Worm (Caenorhabditis elegans): ENCODE data around the gene F32D8.5.

The F32D8.5 gene

ce11 chrV:10893510-10894128 is 981 bp upstream of the F32D8.5 start, which contains the start of gene F32D8.4:
F32D8.4 (minus strand) TSS chrV:10893560.
- no peak for TF ChIP-seq dpl-1 (GFP tag; optimal IDR thresholded peaks at IDR 0.05)
- no peak for TF ChIP-seq efl-1 (optimal IDR thresholded peaks at IDR 0.05)
- TF ChIP-seq efl-1 (GFP tag; optimal IDR thresholded peaks at IDR 0.05 in 1 of 2) = peak in 1 of 2 experiments; percentile 90

DNA sequence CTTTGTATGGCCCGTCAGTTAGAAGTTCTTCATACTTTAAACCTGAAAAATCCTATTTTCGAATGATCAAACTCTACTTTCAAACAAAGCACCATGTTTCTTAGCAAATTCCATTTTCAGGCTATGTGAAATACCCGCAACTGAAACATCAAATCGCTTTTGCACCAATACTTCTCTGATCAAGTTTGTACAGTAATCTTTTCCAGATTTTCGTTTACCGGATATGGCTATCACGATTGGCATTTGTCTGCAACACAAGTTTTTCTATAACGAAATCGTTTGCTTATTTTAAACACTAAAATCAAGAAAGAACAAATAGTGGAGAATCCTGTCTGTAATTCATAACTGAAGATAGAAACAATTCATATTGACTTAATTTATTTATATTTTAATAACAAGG is 1.7 kb downstream of the F32D8.5 start, which contains the start of gene F32D8.13:
TSS of gene F32D8.13 (minus strand) at position 249 of the 400 bp plus-strand sequence.
- peak; percentile 40 for TF ChIP-seq nhr-71 (tag; optimal IDR thresholded peaks at IDR 0.05)
- peak; percentile 14 for TF ChIP-seq elt-2 (tag; optimal IDR thresholded peaks at IDR 0.05)
- no peak for TF ChIP-seq egl-27 (tag; optimal IDR thresholded peaks at IDR 0.05)
- peak; percentile 12 to 20 for TF ChIP-seq lsy-2 (tag; optimal IDR thresholded peaks at IDR 0.05)
- no peak for TF ChIP-seq tlp-1 (tag; optimal IDR thresholded peaks at IDR 0.05)
- no peak for TF ChIP-seq mab-9 (GFP tag; IDR thresholded peaks at IDR 0.05)
- TF ChIP-seq nhr-90 (tag; optimal IDR thresholded peaks at IDR 0.05; ENCODE audit: poor library complexity) = peak; percentile 33

- TF ChIP-seq pag-3 (tag; optimal IDR thresholded peaks at IDR 0.05; ENCODE audit: borderline replicate concordance, insufficient read depth) = no peak
- no peak for TF ChIP-seq unc-130 (tag; optimal IDR thresholded peaks at IDR 0.05)
- TF ChIP-seq fkh-8 (tag; optimal IDR thresholded peaks at IDR 0.05) = no peak
- no peak for TF ChIP-seq swsn-7 (tag; optimal IDR thresholded peaks at IDR 0.05)
- TF ChIP-seq efl-1 (optimal IDR thresholded peaks at IDR 0.05) = no peak
- peak in 1 of 2 experiments; percentile 90 for TF ChIP-seq efl-1 (GFP tag; optimal IDR thresholded peaks at IDR 0.05 in 1 of 2)
Observed at ce11 chrV:10896706-10897105, 2.1 kb downstream of the F32D8.5 start.

- TF ChIP-seq pax-3 (tag; optimal IDR thresholded peaks at IDR 0.05) (no peak), grh-1 (GFP tag; IDR thresholded peaks at IDR 0.05) (no peak), elt-3 (tag; optimal IDR thresholded peaks at IDR 0.05) (no peak), elt-2 (tag; optimal IDR thresholded peaks at IDR 0.05) (no peak), aha-1 (tag; optimal IDR thresholded peaks at IDR 0.05) (no peak)
Observed at ce11 chrV:10897106-10897171, 2.3 kb downstream of the F32D8.5 start, which contains the start of gene sec-61.G. sec-61.G (minus strand) TSS chrV:10897143.

DNA sequence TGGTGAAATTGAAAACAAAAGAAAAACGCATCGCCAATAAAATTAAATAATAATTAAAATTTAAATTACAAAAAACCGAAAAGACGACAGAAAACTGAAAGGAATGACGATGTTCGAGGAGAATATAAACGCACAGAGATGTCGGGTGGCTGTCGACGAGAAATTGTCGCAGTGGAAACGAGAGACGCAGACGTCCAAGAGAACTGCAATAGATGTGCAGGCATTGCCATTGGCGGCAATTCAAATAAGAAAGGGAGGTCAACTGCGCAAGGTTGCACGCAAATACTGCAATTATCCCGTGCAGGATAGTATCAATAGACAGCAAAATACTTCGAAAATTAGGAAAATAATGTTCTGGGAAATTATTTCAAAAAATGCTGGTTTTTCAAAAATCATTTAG is 2.6 kb downstream of the F32D8.5 start:
- TF ChIP-seq unc-62 (GFP tag; optimal IDR thresholded peaks at IDR 0.05) (peak; percentile 54), mef-2 (tag; optimal IDR thresholded peaks at IDR 0.05) (peak; percentile 88), nhr-19 (GFP tag; conservative IDR thresholded peaks at IDR 0.05) (peak; percentile 99), dsc-1 (tag; optimal IDR thresholded peaks at IDR 0.05) (peak; percentile 99), snu-23 (GFP tag; optimal IDR thresholded peaks at IDR 0.05) (peak; percentile 99), C34B4.2 (tag; optimal IDR thresholded peaks at IDR 0.05) (peak; percentile 94), C04F5.9 (tag; optimal IDR thresholded peaks at IDR 0.05) (peak; percentile 96), elt-2 (tag; optimal IDR thresholded peaks at IDR 0.05) (peak; percentile 97), fkh-4 (tag; optimal IDR thresholded peaks at IDR 0.05; ENCODE audit: borderline replicate concordance) (peak; percentile 88), pax-3 (tag; optimal IDR thresholded peaks at IDR 0.05) (peak; percentile 99), nhr-85 (tag) (peak; percentile 100), lin-39 (tag; optimal IDR thresholded peaks at IDR 0.05) (peak; percentile 97), hlh-17 (GFP tag; optimal IDR thresholded peaks at IDR 0.05; ENCODE audit: borderline replicate concordance) (peak; percentile 37), ama-1 (optimal IDR thresholded peaks at IDR 0.05) (peak; percentile 79), nhr-237 (tag; optimal IDR thresholded peaks at IDR 0.05) (peak; percentile 94), fkh-10 (GFP tag; optimal IDR thresholded peaks at IDR 0.05) (peak; percentile 96), tlp-1 (tag; optimal IDR thresholded peaks at IDR 0.05) (no peak), zip-4 (GFP tag; optimal IDR thresholded peaks at IDR 0.05) (peak; percentile 94), lin-15B (tag; optimal IDR thresholded peaks at IDR 0.05) (peak; percentile 98), irx-1 (tag; optimal IDR thresholded peaks at IDR 0.05) (peak; percentile 98), ztf-4 (tag; optimal IDR thresholded peaks at IDR 0.05) (peak; percentile 96), nhr-90 (tag; optimal IDR thresholded peaks at IDR 0.05; ENCODE audit: poor library complexity) (peak; percentile 99), mdl-1 (tag; optimal IDR thresholded peaks at IDR 0.05) (peak; percentile 43 to 97), ces-1 (GFP tag; optimal IDR thresholded peaks at IDR 0.05) (no peak), jun-1 (tag; optimal IDR thresholded peaks at IDR 0.05) (peak; percentile 98), hlh-4 (tag; optimal IDR thresholded peaks at IDR 0.05) (peak; percentile 70), snpc-4 (tag; optimal IDR thresholded peaks at IDR 0.05) (peak; percentile 93), hpl-2 (GFP tag; optimal IDR thresholded peaks at IDR 0.05) (peak; percentile 84), efl-3 (GFP tag; optimal IDR thresholded peaks at IDR 0.05) (peak; percentile 98), nhr-84 (tag; optimal IDR thresholded peaks at IDR 0.05) (peak; percentile 45), xbp-1 (tag; optimal IDR thresholded peaks at IDR 0.05) (peak; percentile 99)
